Fruit fly (Drosophila melanogaster): ENCODE measurements around the gene Cpr30B.

- TF ChIP-seq psq (optimal IDR thresholded peaks at IDR 0.05) (peak; percentile 3), Dll (optimal IDR thresholded peaks at IDR 0.05) (no peak), usp (GFP tag; optimal IDR thresholded peaks at IDR 0.05) (no peak), pan (optimal IDR thresholded peaks at IDR 0.05) (no peak), CG8478 (optimal IDR thresholded peaks at IDR 0.05) (no peak)
Observed at dm6 chr2L:9494663-9495417, 47.8 kb upstream of the Cpr30B start, which contains the start of gene Gdi.
